Worm (Caenorhabditis elegans) whole organism, midembryonic: ENCODE measurements around the gene ttr-13.

Source experiments
- cog-1 ChIP-seq: sonication (generic microtip); optimal IDR thresholded peaks from 2 replicates; lab custom pipeline; 2016; ENCODE audit warnings: missing genetic modification characterization, missing compliant biosample characterization
- med-1 ChIP-seq: sonication (generic microtip); optimal IDR thresholded peaks from 2 replicates; lab custom pipeline; 2017; ENCODE audit warnings: missing genetic modification characterization, mild to moderate bottlenecking, missing compliant biosample characterization, antibody characterized with exemption, missing genetic modification reagents; ENCODE audit not compliant: insufficient read depth
- ztf-23 ChIP-seq: fragments of 200-800 bp; sonication (Bioruptor generic); IDR thresholded peaks from 2 replicates; pipeline ENCODE4 v1.3.6; 2022; ENCODE audit warnings: missing genetic modification reagents, missing genetic modification characterization, missing compliant biosample characterization
- ztf-29 ChIP-seq: fragments of 200-800 bp; sonication (Bioruptor generic); IDR thresholded peaks from 2 replicates; pipeline ENCODE4 v1.3.6; 2022; ENCODE audit warnings: missing genetic modification reagents, missing genetic modification characterization, missing compliant biosample characterization

- no peak for TF ChIP-seq ztf-23 (GFP tag; lab: Robert Waterston, UW)
- TF ChIP-seq ztf-29 (GFP tag; lab: Robert Waterston, UW), result no peak
- no peak for TF ChIP-seq cog-1 (tag; lab: Kevin White, UChicago)
- no peak for TF ChIP-seq med-1 (GFP tag; lab: Kevin White, UChicago)
These were observed 18.4 kb upstream of the ttr-13 start for ce11 chrV:20655174-20655573.
